Fruit fly (Drosophila melanogaster): Measurements from ENCODE around the gene Acbp1.

Acbp1 gene

DNA sequence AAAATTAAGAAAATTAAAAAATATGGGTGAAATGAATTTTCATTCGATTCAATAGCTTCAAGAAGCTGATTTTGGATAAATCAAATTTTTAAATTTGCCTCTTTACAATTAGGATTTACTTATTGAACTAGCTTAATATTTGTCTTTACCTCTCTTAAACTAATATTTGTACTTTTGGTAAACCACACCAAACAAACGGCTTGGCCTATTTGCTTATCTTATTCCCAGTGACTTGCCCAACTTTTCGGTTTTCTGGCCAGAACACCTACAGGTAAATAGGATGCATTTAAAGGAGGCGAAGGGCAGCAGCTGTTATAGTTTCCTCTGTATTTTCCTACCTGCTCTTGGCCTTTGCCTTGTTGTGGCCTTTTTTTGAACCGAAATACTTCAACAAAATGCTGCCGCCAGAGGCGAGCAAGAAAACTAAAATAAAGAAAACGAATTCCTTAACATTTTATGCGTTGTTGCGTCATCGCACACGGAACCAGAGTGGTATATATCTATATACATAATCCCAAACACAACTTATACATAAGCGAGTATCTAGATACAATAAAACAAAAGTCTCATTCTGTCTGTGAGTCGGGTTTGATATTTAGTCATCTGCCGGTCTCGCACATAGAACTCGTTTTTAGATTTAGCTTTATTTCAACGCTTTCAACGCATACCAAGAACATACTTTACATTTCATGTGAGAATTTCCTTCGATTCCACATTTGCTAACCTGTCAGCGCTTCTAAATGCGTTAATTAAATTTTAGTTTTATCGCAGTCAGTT lies 3.7 kb upstream of the Acbp1 start:
- no peak for TF ChIP-seq Tbp (GFP tag; optimal IDR thresholded peaks at IDR 0.05)
- TF ChIP-seq Opbp (GFP tag; IDR thresholded peaks at IDR 0.05; ENCODE audit: partially characterized antibody) = no peak
- TF ChIP-seq CG12219 (GFP tag; optimal IDR thresholded peaks at IDR 0.05) = no peak
- no peak for TF ChIP-seq CG3726 (GFP tag; IDR thresholded peaks at IDR 0.05)
- no peak for TF ChIP-seq sc (optimal IDR thresholded peaks at IDR 0.05)
- no peak for TF ChIP-seq sc (GFP tag; optimal IDR thresholded peaks at IDR 0.05)
- no peak for TF ChIP-seq ERR (GFP tag; optimal IDR thresholded peaks at IDR 0.05)
- TF ChIP-seq Hmx (GFP tag; optimal IDR thresholded peaks at IDR 0.05) = no peak
- no peak for TF ChIP-seq MTF-1 (GFP tag; optimal IDR thresholded peaks at IDR 0.05; ENCODE audit: borderline replicate concordance)
- TF ChIP-seq CG10267 (tag; optimal IDR thresholded peaks at IDR 0.05) = peak; percentile 35
- no peak for TF ChIP-seq hkb (optimal IDR thresholded peaks at IDR 0.05)
- TF ChIP-seq hkb (GFP tag; IDR thresholded peaks at IDR 0.05) = no peak
- no peak for TF ChIP-seq sr (GFP tag; IDR thresholded peaks at IDR 0.05)
- no peak for TF ChIP-seq Bgb (GFP tag; IDR thresholded peaks at IDR 0.05; ENCODE audit: partially characterized antibody)
- no peak for TF ChIP-seq CG10565 (GFP tag; optimal IDR thresholded peaks at IDR 0.05)
- 0 out of 2 replicates have a peak, but pooled peaks have one; percentile 12 for TF ChIP-seq CG14014 (GFP tag; IDR thresholded peaks at IDR 0.05)
- no peak; the same call in 1 of the 2 replicates for TF ChIP-seq rib (GFP tag; IDR thresholded peaks at IDR 0.05)
- no peak for TF ChIP-seq Hr39 (optimal IDR thresholded peaks at IDR 0.05)
- no peak for TF ChIP-seq CG9932 (GFP tag; IDR thresholded peaks at IDR 0.05)
- no peak for TF ChIP-seq fd64A (GFP tag; optimal IDR thresholded peaks at IDR 0.05)
- no peak for TF ChIP-seq CG2875 (GFP tag; optimal IDR thresholded peaks at IDR 0.05)
- TF ChIP-seq D (optimal IDR thresholded peaks at IDR 0.05) = no peak
- peak; percentile 19 for TF ChIP-seq D (GFP tag; optimal IDR thresholded peaks at IDR 0.05)
- TF ChIP-seq fd96Cb (tag; optimal IDR thresholded peaks at IDR 0.05) = no peak
- no peak for TF ChIP-seq CG42726 (GFP tag; IDR thresholded peaks at IDR 0.05; ENCODE audit: partially characterized antibody)
- no peak for TF ChIP-seq CG7839 (tag; optimal IDR thresholded peaks at IDR 0.05)
- TF ChIP-seq CG8290 (GFP tag; optimal IDR thresholded peaks at IDR 0.05) = no peak
- peak in 1 of 2 experiments; percentile 27 for TF ChIP-seq CG8290 (tag; optimal IDR thresholded peaks at IDR 0.05)
- no peak for TF ChIP-seq sima (GFP tag; optimal IDR thresholded peaks at IDR 0.05)
- TF ChIP-seq HHEX (GFP tag; optimal IDR thresholded peaks at IDR 0.05) = peak; percentile 1
- peak; percentile 48; the same call in 1 of the 2 replicates for TF ChIP-seq sob (GFP tag; IDR thresholded peaks at IDR 0.05)
- TF ChIP-seq Neu2 (GFP tag; optimal IDR thresholded peaks at IDR 0.05; ENCODE audit: borderline replicate concordance) = no peak
- TF ChIP-seq sug (tag; optimal IDR thresholded peaks at IDR 0.05) = no peak
- TF ChIP-seq sd (tag; optimal IDR thresholded peaks at IDR 0.05) = peak; percentile 92
- no peak for TF ChIP-seq Dip3 (GFP tag; optimal IDR thresholded peaks at IDR 0.05)
- no peak for TF ChIP-seq Ets97D (GFP tag; optimal IDR thresholded peaks at IDR 0.05)
- TF ChIP-seq fru (optimal IDR thresholded peaks at IDR 0.05) = no peak
- no peak for TF ChIP-seq CG11085 (GFP tag; IDR thresholded peaks at IDR 0.05)
- no peak for TF ChIP-seq caup (GFP tag; optimal IDR thresholded peaks at IDR 0.05; ENCODE audit: severe bottlenecking)
- no peak for TF ChIP-seq slou (GFP tag; optimal IDR thresholded peaks at IDR 0.05)
- no peak for TF ChIP-seq Rfx (GFP tag; IDR thresholded peaks at IDR 0.05)
- TF ChIP-seq CG7556 (GFP tag; optimal IDR thresholded peaks at IDR 0.05) = no peak
- TF ChIP-seq CG12299 (tag; optimal IDR thresholded peaks at IDR 0.05) = no peak
- peak; percentile 71 for TF ChIP-seq CG15479 (GFP tag; optimal IDR thresholded peaks at IDR 0.05)
- TF ChIP-seq CG15269 (tag; optimal IDR thresholded peaks at IDR 0.05) = peak; percentile 1
- TF ChIP-seq Mad (GFP tag; optimal IDR thresholded peaks at IDR 0.05) = no peak
- TF ChIP-seq bab2 (GFP tag; optimal IDR thresholded peaks at IDR 0.05) = no peak
- no peak for TF ChIP-seq chm (GFP tag; IDR thresholded peaks at IDR 0.05)
- TF ChIP-seq pan (optimal IDR thresholded peaks at IDR 0.05) = no peak
- TF ChIP-seq pan (GFP tag; optimal IDR thresholded peaks at IDR 0.05 in 1 of 2, IDR thresholded peaks at IDR 0.05 in 1 of 2) = no peak
- no peak for TF ChIP-seq tgo (GFP tag; IDR thresholded peaks at IDR 0.05)
- TF ChIP-seq Vsx1 (GFP tag; optimal IDR thresholded peaks at IDR 0.05) = no peak

All from whole organism, embryonic.